Fruit fly (Drosophila melanogaster) whole organism, adult: ENCODE measurements around the gene bora.

Experiments
- CG11617 ChIP-seq: fragments of 200-800 bp; sonication (Bioruptor generic); optimal IDR thresholded peaks from 2 replicates; lab custom pipeline; 2017; ENCODE audit warnings: mild to moderate bottlenecking, missing biosample characterization, missing genetic modification reagents, missing genetic modification characterization
- CG12768 ChIP-seq: fragments of 200-800 bp; sonication (Bioruptor generic); optimal IDR thresholded peaks from 2 replicates; lab custom pipeline; 2017; ENCODE audit warnings: missing biosample characterization, missing genetic modification characterization, mild to moderate bottlenecking, moderate library complexity, missing genetic modification reagents
- CG14711 ChIP-seq: fragments of 200-800 bp; sonication (Bioruptor generic); optimal IDR thresholded peaks from 2 replicates; lab custom pipeline; 2018; ENCODE audit warnings: missing biosample characterization, mild to moderate bottlenecking, missing genetic modification characterization, moderate library complexity
- CG1620 ChIP-seq: fragments of 200-800 bp; sonication (Bioruptor generic); optimal IDR thresholded peaks from 2 replicates; lab custom pipeline; 2016; ENCODE audit warnings: missing biosample characterization, missing genetic modification characterization
- CG7045 ChIP-seq: fragments of 200-800 bp; sonication (Bioruptor generic); optimal IDR thresholded peaks from 2 replicates; lab custom pipeline; 2017; ENCODE audit warnings: missing biosample characterization, mild to moderate bottlenecking, missing genetic modification characterization
- CG7101 ChIP-seq: fragments of 200-800 bp; sonication (Bioruptor generic); optimal IDR thresholded peaks from 2 replicates; lab custom pipeline; 2018; ENCODE audit warnings: missing biosample characterization, mild to moderate bottlenecking, missing genetic modification characterization, moderate library complexity
- Mnt ChIP-seq: fragments of 200-800 bp; sonication (Bioruptor generic); optimal IDR thresholded peaks from 2 replicates; lab custom pipeline; 2016; ENCODE audit warnings: missing biosample characterization, mild to moderate bottlenecking, missing genetic modification characterization
- bab1 ChIP-seq: fragments of 200-800 bp; sonication (Bioruptor generic); optimal IDR thresholded peaks from 3 replicates; lab custom pipeline; 2019; ENCODE audit warnings: missing biosample characterization, mild to moderate bottlenecking, missing genetic modification characterization, moderate library complexity
- kay ChIP-seq: fragments of 200-800 bp; sonication (Bioruptor generic); peaks from one replicate; lab custom pipeline; 2016; ENCODE audit warnings: missing biosample characterization, missing genetic modification characterization, borderline replicate concordance
- tj ChIP-seq: fragments of 200-800 bp; sonication (Bioruptor generic); optimal IDR thresholded peaks from 3 replicates; lab custom pipeline; 2017; ENCODE audit warnings: missing biosample characterization, mild to moderate bottlenecking, missing genetic modification characterization, moderate library complexity

- no peak for TF ChIP-seq CG11617 (GFP tag; lab: Kevin White, UChicago)
- TF ChIP-seq CG7045 (GFP tag; lab: Kevin White, UChicago), result no peak
- TF ChIP-seq tj (GFP tag; lab: Kevin White, UChicago), result no peak
- TF ChIP-seq CG12768, result no peak
- TF ChIP-seq CG7101 (tag; lab: Kevin White, UChicago), result no peak
- no peak for TF ChIP-seq kay (GFP tag; lab: Kevin White, UChicago)
- TF ChIP-seq CG1620 (GFP tag; lab: Kevin White, UChicago), result no peak
- TF ChIP-seq Mnt, result no peak
- TF ChIP-seq bab1 (GFP tag; lab: Kevin White, UChicago), result no peak
- TF ChIP-seq CG14711 (tag; lab: Kevin White, UChicago), result no peak
Measured at dm6 chr3L:18611600-18611999, 10.9 kb upstream of the bora start, which contains the start of gene CG32199.
